Worm (Caenorhabditis elegans) whole organism, mixed stage, embryonic: ENCODE data around the gene C16C10.13.

Experiments used
- blmp-1 ChIP-seq: fragments of 150-350 bp; optimal IDR thresholded peaks from 2 replicates; lab custom pipeline; 2014; ENCODE audit warnings: missing biosample characterization, missing genetic modification characterization
- lsy-2 ChIP-seq: fragments of 150-350 bp; optimal IDR thresholded peaks from 2 replicates; lab custom pipeline; 2014; ENCODE audit warnings: missing biosample characterization, missing genetic modification characterization
- nhr-12 ChIP-seq: fragments of 150-350 bp; optimal IDR thresholded peaks from 2 replicates; lab custom pipeline; 2014; ENCODE audit warnings: missing biosample characterization, missing genetic modification characterization
- nhr-237 ChIP-seq: fragments of 150-350 bp; optimal IDR thresholded peaks from 2 replicates; lab custom pipeline; 2014; ENCODE audit warnings: missing biosample characterization, missing genetic modification characterization
- nhr-76 ChIP-seq: sonication (generic microtip); optimal IDR thresholded peaks from 2 replicates; lab custom pipeline; 2017; ENCODE audit warnings: missing biosample characterization, missing genetic modification characterization
- pha-4 ChIP-seq: fragments of 150-350 bp; optimal IDR thresholded peaks from 2 replicates; lab custom pipeline; 2018; ENCODE audit warnings: missing biosample characterization, missing genetic modification reagents, missing genetic modification characterization
- sptf-1 ChIP-seq: sonication (generic microtip); optimal IDR thresholded peaks from 2 replicates; lab custom pipeline; 2017; ENCODE audit warnings: mild to moderate bottlenecking, missing genetic modification characterization, moderate library complexity, missing compliant biosample characterization
- unc-120 ChIP-seq: sonication (generic microtip); optimal IDR thresholded peaks from 2 replicates; lab custom pipeline; 2017; ENCODE audit warnings: missing genetic modification characterization, missing compliant biosample characterization; ENCODE audit not compliant: poor library complexity, severe bottlenecking
- unc-39 ChIP-seq: fragments of 150-350 bp; optimal IDR thresholded peaks from 2 replicates; lab custom pipeline; 2014; ENCODE audit warnings: missing biosample characterization, missing genetic modification characterization
- unc-62 ChIP-seq: fragments of 150-350 bp; optimal IDR thresholded peaks from 2 replicates; lab custom pipeline; 2014; ENCODE audit warnings: missing biosample characterization, missing genetic modification reagents, missing genetic modification characterization

DNA sequence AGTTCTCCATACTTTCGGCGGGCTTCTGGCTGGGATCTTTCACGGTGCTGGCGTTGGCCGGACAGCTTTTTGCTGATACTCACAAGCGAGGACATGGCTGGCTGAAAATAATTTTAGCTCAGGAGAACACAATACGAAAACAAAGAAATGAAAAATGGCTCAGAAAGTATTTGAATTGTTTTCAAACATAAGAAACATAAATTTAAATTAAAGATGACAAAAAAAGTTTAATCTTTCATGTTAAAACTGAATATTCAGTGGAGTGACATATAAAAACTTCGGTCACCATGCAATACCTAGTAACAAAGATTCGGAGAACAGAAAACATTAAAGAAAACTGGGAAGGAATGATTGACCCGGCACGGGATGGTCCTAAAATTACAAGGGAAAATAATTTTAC, 2.3 kb downstream of the C16C10.13 start, which contains the start of gene C16C10.2:
- TF ChIP-seq nhr-76 (no peak), unc-120 (no peak), sptf-1 (no peak), nhr-237 (tag; lab: Kevin White, UChicago) (no peak), pha-4 (no peak), blmp-1 (no peak), lsy-2 (tag; lab: Kevin White, UChicago) (no peak), unc-62 (GFP tag; lab: Kevin White, UChicago) (no peak), unc-39 (tag; lab: Kevin White, UChicago) (no peak), nhr-12 (tag; lab: Kevin White, UChicago) (no peak)
